Worm (Caenorhabditis elegans) whole organism, young adult: ENCODE data around the gene F44A2.5.
A peak's percentile ranks its signal among the peaks of the same experiment; 100 is the strongest.

ENCODE experiments used
- C06A6.2 ChIP-seq: fragments of 200-800 bp; sonication (Bioruptor generic); conservative IDR thresholded peaks from 2 replicates; pipeline ENCODE4 v1.3.6; 2022; ENCODE audit warnings: missing genetic modification characterization, missing compliant biosample characterization
- F10E7.11 ChIP-seq: sonication (generic microtip); optimal IDR thresholded peaks from 2 replicates; lab custom pipeline; 2017; ENCODE audit warnings: mild to moderate bottlenecking, missing genetic modification characterization, moderate library complexity, missing compliant biosample characterization
- F55B11.4 ChIP-seq: sonication (generic microtip); optimal IDR thresholded peaks from 2 replicates; lab custom pipeline; 2016; ENCODE audit warnings: missing compliant biosample characterization, missing genetic modification characterization, borderline replicate concordance; ENCODE audit not compliant: insufficient read depth
- Y56A3A.18 ChIP-seq: fragments of 200-800 bp; sonication (Bioruptor generic); IDR thresholded peaks from 2 replicates; pipeline ENCODE4 v1.3.6; 2022; ENCODE audit warnings: missing genetic modification reagents, missing genetic modification characterization, missing compliant biosample characterization
- dpl-1 ChIP-seq: fragments of 150-350 bp; optimal IDR thresholded peaks from 2 replicates; lab custom pipeline; 2014; ENCODE audit warnings: missing biosample characterization, missing genetic modification reagents, missing genetic modification characterization
- hlh-12 ChIP-seq: sonication (generic microtip); optimal IDR thresholded peaks from 2 replicates; lab custom pipeline; 2016; ENCODE audit warnings: missing genetic modification characterization, missing compliant biosample characterization
- pha-4 ChIP-seq: fragments of 150-350 bp; sonication (generic microtip); optimal IDR thresholded peaks from 2 replicates; lab custom pipeline; 2014; ENCODE audit warnings: missing biosample characterization, missing genetic modification reagents, missing genetic modification characterization
- repo-1 ChIP-seq: sonication (generic microtip); optimal IDR thresholded peaks from 2 replicates; lab custom pipeline; 2017; ENCODE audit warnings: mild to moderate bottlenecking, missing genetic modification characterization, missing compliant biosample characterization
- sptf-2 ChIP-seq: fragments of 200-800 bp; sonication (Bioruptor generic); optimal IDR thresholded peaks from 2 replicates; lab custom pipeline; 2018; ENCODE audit warnings: mild to moderate bottlenecking, missing genetic modification characterization, missing compliant biosample characterization
- unc-130 ChIP-seq: sonication (generic microtip); optimal IDR thresholded peaks from 2 replicates; lab custom pipeline; 2016; ENCODE audit warnings: missing genetic modification reagents, missing genetic modification characterization, missing compliant biosample characterization
- unc-62 ChIP-seq: fragments of 150-350 bp; optimal IDR thresholded peaks from 2 replicates; lab custom pipeline; 2014; ENCODE audit warnings: missing biosample characterization, missing genetic modification reagents, missing genetic modification characterization

DNA sequence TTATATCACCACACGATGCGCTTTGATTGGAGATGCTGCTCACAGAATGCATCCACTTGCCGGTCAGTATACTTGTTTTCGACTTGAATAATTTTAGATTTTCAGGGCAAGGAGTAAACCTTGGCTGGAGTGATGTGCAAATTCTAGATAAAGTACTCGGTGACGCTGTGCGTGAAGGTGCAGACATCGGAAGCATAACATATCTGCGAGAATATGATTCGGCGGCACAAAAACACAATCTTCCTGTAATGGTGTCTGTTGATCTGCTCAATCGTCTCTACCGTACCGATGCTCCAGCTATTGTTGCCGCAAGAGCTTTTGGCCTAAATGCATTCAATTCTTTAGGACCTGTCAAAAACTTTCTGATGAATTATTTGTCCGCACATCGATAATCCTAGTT, 41.0 kb downstream of the F44A2.5 start:
- no peak for TF ChIP-seq pha-4 (tag; lab: Kevin White, UChicago)
- no peak for TF ChIP-seq F10E7.11 (tag; lab: Kevin White, UChicago)
- peak; percentile 83 for TF ChIP-seq repo-1 (tag; lab: Kevin White, UChicago)
- no peak for TF ChIP-seq unc-62 (GFP tag; lab: Kevin White, UChicago)
- no peak for TF ChIP-seq Y56A3A.18 (GFP tag; lab: Robert Waterston, UW)
- TF ChIP-seq sptf-2 (GFP tag; lab: Kevin White, UChicago) = no peak
- TF ChIP-seq unc-130 (GFP tag; lab: Kevin White, UChicago) = no peak
- no peak for TF ChIP-seq dpl-1 (GFP tag; lab: Kevin White, UChicago)
- no peak for TF ChIP-seq F55B11.4
- TF ChIP-seq C06A6.2 = peak; percentile 75
- TF ChIP-seq hlh-12 (tag; lab: Kevin White, UChicago) = no peak
